Worm (Caenorhabditis elegans): ENCODE data around the gene rdl-1.
A peak's percentile ranks its signal among the peaks of the same experiment; 100 is the strongest.

The rdl-1 gene

ce11 chrIV:7724912-7725311, 45.1 kb downstream of the rdl-1 start:
- no peak for TF ChIP-seq sma-3 (GFP tag; optimal IDR thresholded peaks at IDR 0.05)
- no peak for TF ChIP-seq lin-13 (GFP tag; optimal IDR thresholded peaks at IDR 0.05)
- TF ChIP-seq unc-39 (tag; optimal IDR thresholded peaks at IDR 0.05): no peak
- TF ChIP-seq ceh-82 (tag; optimal IDR thresholded peaks at IDR 0.05): no peak
- TF ChIP-seq lsy-2 (tag; optimal IDR thresholded peaks at IDR 0.05): no peak
- no peak for TF ChIP-seq nhr-77 (tag; optimal IDR thresholded peaks at IDR 0.05)
- TF ChIP-seq unc-55 (GFP tag; optimal IDR thresholded peaks at IDR 0.05): peak; percentile 32
- TF ChIP-seq elt-3 (tag; optimal IDR thresholded peaks at IDR 0.05): no peak
- no peak for TF ChIP-seq nhr-23 (tag; optimal IDR thresholded peaks at IDR 0.05)
- TF ChIP-seq nhr-25 (tag; optimal IDR thresholded peaks at IDR 0.05): no peak
- TF ChIP-seq mab-5 (tag; optimal IDR thresholded peaks at IDR 0.05): peak; percentile 64
- no peak for TF ChIP-seq ztf-1 (GFP tag; conservative IDR thresholded peaks at IDR 0.05)
- no peak for TF ChIP-seq mbf-1 (tag; optimal IDR thresholded peaks at IDR 0.05)

DNA sequence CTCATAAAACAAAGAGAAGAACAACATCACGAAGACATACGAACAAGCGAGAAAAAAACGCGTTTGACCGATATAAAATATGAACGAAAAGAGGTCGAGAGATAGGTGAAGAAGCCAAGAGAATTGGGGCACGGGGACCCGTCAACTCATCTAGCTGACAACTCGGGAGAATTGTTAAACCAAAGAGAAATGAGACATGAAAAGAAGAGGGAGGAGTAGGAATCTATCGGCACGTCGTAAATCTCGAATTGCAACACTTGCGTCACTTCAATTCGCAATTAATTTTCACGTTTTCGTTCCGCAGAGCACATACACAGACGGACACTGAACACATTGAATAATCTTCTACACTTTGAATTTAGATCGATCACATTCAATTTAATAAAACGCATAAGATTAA, 46.5 kb downstream of the rdl-1 start:
- TF ChIP-seq F13H6.1 (tag; optimal IDR thresholded peaks at IDR 0.05) (peak; percentile 24), mab-5 (tag; optimal IDR thresholded peaks at IDR 0.05) (peak; percentile 48), lsy-2 (tag; optimal IDR thresholded peaks at IDR 0.05) (peak in 1 of 2 experiments; percentile 20), ztf-11 (tag; optimal IDR thresholded peaks at IDR 0.05) (no peak)

DNA sequence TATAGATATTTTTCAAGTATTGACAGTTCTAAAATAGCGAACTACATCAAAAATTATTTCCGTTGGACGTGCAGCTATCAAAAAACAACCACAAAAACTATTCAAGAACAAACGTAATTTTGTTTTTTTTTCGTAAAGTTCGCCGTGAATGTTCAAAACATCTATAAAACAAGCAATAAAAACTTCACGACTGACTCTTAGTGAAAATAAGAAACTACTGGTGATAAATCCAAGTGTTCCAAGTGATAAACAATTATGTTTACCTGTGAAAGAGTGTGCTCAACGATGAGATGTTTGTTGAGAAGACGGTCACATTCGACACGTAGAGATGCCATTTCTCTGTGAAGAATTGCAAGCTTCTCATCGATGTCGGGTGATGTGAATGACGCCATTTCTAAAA, 47.3 kb downstream of the rdl-1 start, which contains the start of gene C50F7.6:
Gene C50F7.6, minus strand, starts transcription at position 394 of the 400 bp plus-strand sequence.
- TF ChIP-seq nhr-25 (tag; optimal IDR thresholded peaks at IDR 0.05) (no peak), lin-13 (GFP tag; optimal IDR thresholded peaks at IDR 0.05) (no peak), Y55F3AM.14 (GFP tag; optimal IDR thresholded peaks at IDR 0.05) (no peak)

Data from whole organism, L2 larva.